Fruit fly (Drosophila melanogaster) ovary, adult (tissue): ENCODE measurements around the gene XRCC1.

ENCODE experiments used
- CG17801 ChIP-seq: fragments of 200-800 bp; optimal IDR thresholded peaks from 2 replicates; lab custom pipeline; 2019; ENCODE audit warnings: missing biosample characterization, mild to moderate bottlenecking, missing genetic modification characterization, moderate library complexity; ENCODE audit not compliant: partially characterized antibody

XRCC1 gene

DNA sequence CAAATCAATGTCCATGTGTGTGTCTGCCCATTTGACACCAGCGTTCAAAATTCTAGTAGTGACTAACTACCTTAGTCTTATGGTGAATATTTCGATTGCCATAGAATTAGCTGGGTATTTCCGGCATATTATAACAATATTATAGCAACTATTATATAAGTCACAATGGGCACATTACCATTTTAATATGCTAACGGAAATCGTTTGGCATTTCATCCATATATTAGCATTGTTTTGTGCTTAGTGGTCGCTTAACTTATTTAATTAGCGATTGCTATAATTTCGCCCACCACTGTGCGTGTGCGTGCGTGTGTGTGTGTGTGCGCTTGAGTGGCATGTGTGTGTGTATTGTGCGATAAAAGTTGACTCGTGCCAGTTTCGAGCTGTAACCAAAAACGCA, 7.0 kb downstream of the XRCC1 start:
- TF ChIP-seq CG17801 (GFP tag; lab: Kevin White, UChicago), result no peak

DNA sequence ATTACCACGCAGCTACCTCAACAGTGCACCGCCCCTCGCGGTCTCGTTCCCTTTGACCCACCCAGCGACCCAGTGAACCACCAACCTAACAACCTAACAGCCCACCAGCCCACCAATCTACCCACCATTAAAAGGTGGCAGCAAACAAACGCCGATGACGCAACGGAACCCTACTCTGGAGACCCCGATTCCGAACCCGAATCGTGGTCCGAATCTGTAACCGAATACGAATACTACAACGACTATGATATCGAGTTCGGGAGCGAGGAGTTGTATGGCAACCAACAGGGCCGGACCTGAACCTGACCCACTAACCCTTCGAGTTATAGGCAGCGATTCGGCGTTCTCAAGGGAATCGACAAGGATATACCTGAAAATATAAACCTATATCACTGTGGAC, 7.6 kb downstream of the XRCC1 start:
- TF ChIP-seq CG17801 (GFP tag; lab: Kevin White, UChicago), result no peak

DNA sequence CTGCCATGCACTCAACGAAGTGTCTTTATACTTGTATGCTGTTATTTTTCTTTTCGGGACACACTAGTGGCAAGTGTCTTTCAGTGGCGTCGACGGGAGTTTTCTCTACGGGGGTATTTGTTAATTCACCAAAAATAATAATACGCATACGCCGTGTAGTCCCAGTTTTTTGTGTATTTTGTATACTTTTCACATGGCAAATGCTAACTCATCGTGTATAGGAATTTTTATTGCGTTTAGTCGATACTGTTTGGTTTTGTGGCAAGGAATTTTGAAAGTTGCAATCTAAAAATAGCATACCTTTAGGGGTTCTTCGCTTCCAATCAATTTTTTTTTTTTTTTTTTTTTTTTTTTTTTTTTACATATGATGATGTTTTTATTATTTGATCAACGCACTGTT, 8.8 kb downstream of the XRCC1 start:
- no peak for TF ChIP-seq CG17801 (GFP tag; lab: Kevin White, UChicago)

DNA sequence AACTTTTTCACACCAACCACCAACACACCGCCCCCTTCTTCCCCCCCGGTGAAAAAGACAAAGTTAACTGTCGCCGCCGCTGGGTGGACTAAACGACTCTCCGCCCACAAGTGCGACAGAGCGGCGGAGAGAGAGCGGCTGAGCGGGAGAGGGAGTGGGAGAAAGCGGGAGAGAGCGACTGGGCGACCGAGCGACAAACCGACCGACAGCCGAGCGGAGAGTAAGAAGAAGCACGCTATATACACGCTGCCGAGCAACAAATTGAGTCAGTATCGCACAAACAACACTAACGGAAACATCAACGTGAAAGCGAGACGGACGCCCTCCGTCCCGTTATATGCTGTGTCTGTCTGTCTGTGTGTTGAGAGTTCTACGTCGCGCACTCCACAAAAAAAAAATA, 10.3 kb downstream of the XRCC1 start, which contains the start of gene SK:
TSS of gene SK (plus strand) at position 267 of the 400 bp plus-strand sequence.
- no peak for TF ChIP-seq CG17801 (GFP tag; lab: Kevin White, UChicago)

DNA sequence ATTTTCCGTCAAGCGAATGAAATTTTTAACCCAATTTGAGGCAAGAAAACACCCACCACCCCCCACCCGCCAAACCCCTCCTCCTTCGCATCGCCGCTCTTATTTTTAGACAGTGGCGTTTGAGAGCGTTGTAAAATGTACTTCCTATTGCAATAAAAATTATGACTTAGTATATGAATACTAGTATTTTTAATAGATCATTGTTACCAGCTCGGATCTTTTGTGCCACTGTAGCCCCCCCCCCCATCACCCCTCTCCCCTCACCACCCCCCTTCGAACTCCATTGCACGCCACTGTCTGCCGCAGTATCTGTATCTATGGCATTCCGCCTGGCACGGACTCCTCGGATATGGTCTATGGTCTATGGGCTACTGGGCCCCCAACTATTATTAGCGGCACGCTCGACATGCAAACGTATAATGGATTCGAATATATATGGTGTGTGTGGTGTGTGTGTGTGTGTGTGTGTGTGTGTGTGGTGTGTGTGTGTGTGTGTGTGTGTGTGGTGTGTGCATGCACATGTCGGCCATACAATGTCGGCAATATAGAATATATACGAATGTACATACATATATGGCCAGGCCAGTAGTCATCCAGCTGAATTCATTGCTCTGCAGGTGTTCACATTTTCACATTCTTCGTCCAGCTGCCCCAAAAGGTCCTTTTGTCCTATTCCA, 20.4 kb downstream of the XRCC1 start:
- no peak for TF ChIP-seq CG17801 (GFP tag; lab: Kevin White, UChicago)

DNA sequence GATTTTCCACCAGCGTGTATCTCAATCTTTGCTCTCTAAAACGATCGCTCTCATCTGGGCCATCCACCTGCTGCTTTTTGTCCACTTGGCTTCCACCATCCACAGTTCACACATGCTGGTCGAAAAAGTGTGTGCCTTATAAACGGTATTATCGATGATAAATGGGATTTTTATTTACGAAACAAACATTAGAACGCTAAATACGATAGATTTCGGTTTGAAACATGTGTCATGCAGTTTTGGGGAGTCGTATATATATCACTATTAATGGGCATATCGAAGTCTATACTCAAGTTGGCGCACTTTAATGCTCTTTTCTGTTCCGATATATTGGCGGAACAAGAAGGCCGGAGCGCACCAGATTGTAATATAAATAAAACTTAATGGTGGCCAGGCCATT, 27.4 kb downstream of the XRCC1 start:
- TF ChIP-seq CG17801 (GFP tag; lab: Kevin White, UChicago), result no peak

DNA sequence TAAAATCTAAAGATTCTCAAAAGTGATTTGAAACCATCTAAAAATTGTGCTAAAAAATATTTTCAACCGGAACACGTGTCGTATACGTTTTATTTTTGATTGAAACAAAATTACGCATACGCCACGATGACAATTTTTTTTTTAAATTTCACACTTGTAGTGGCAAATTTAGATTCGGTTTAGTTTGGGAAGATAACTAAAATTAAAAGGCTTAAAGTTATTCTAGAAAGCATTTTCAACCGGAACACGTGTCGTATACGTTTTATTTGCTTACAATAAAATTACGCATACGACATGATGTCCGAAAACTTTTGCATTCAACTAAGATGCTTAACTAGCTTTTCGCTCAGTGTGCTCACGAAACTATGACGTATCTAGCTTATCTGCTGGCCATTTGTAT, 29.1 kb downstream of the XRCC1 start:
- no peak for TF ChIP-seq CG17801 (GFP tag; lab: Kevin White, UChicago)

DNA sequence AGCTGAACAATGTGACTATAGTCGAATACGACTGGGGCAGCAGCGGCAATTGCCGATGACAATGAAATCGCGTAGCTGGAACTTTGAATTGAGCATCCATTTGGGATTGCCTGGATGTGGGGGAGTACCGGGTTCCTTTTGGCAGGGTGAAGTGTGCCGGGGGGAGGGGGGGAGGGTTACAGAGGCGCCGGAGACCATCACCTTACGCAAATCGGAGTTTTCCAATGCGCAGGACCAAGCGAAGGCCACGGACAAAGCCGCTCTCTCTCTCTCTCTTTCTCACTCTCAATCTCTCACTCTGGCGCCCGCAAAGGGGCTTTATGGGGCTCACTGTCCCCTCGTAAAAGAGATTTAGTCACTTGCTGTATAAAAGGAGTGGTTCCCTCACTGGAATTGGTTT, 33.4 kb downstream of the XRCC1 start:
- no peak for TF ChIP-seq CG17801 (GFP tag; lab: Kevin White, UChicago)

DNA sequence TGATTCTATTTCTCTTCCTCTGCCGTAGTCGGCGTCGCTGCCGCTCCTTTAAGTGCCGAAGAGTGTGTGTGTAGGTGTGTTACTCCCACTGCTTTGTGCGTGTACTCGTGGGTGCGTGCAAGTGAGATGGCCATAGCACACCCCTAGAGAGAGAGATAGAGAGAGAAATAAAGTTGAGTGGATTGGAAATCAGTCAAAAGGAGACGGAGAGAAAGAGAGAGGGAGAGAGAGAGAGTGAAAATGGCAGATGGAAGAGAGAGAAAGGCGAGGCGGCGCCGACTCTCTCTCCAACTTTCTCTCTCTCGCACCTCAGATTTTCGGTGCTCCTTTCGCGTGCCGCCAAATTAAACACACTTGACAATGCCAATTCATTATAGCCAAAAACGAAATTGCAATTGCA, 34.4 kb downstream of the XRCC1 start:
- TF ChIP-seq CG17801 (GFP tag; lab: Kevin White, UChicago), result no peak
